Fruit fly (Drosophila melanogaster): Measurements from ENCODE around the gene CG9705.
A peak's percentile ranks its signal among the peaks of the same experiment; 100 is the strongest.

The CG9705 gene

dm6 chr3L:16806823-16807325 lies 27.0 kb downstream of the CG9705 start (continued):
- peak; percentile 5 for TF ChIP-seq lbe (GFP tag; optimal IDR thresholded peaks at IDR 0.05)
- peak; percentile 31 for TF ChIP-seq CG3407 (GFP tag; optimal IDR thresholded peaks at IDR 0.05)
- no peak for TF ChIP-seq Nf-YA (GFP tag; IDR thresholded peaks at IDR 0.05)
- TF ChIP-seq tio (GFP tag; optimal IDR thresholded peaks at IDR 0.05): peak; percentile 61
- TF ChIP-seq tin (GFP tag; optimal IDR thresholded peaks at IDR 0.05): peak; percentile 48
- TF ChIP-seq ewg (GFP tag; optimal IDR thresholded peaks at IDR 0.05): peak; percentile 31
- TF ChIP-seq CG8388 (GFP tag; optimal IDR thresholded peaks at IDR 0.05): peak; percentile 58
- TF ChIP-seq Adf1 (GFP tag; IDR thresholded peaks at IDR 0.05): no peak
- TF ChIP-seq CG4404 (GFP tag; IDR thresholded peaks at IDR 0.05): peak; percentile 29; the same call in 1 of the 2 replicates
- TF ChIP-seq CG30431 (GFP tag; optimal IDR thresholded peaks at IDR 0.05): peak; percentile 47
- TF ChIP-seq CG9932 (GFP tag; IDR thresholded peaks at IDR 0.05): peak; percentile 23
- TF ChIP-seq Rfx (GFP tag; IDR thresholded peaks at IDR 0.05): peak; percentile 64
- TF ChIP-seq Hmx (GFP tag; optimal IDR thresholded peaks at IDR 0.05): no peak
- TF ChIP-seq CG12071 (GFP tag; optimal IDR thresholded peaks at IDR 0.05): peak; percentile 23
- peak; percentile 37; the same call in 1 of the 3 replicates for TF ChIP-seq croc (GFP tag; conservative IDR thresholded peaks at IDR 0.05)
- no peak for TF ChIP-seq otp (GFP tag; IDR thresholded peaks at IDR 0.05)
- no peak for TF ChIP-seq CG5245 (GFP tag; optimal IDR thresholded peaks at IDR 0.05)
- TF ChIP-seq HmgZ (tag; optimal IDR thresholded peaks at IDR 0.05): peak; percentile 16
- TF ChIP-seq CG3163 (GFP tag; optimal IDR thresholded peaks at IDR 0.05): no peak
- TF ChIP-seq CG18476 (GFP tag; optimal IDR thresholded peaks at IDR 0.05): no peak
- TF ChIP-seq hth (optimal IDR thresholded peaks at IDR 0.05): no peak
- no peak for TF ChIP-seq tna (GFP tag; IDR thresholded peaks at IDR 0.05; ENCODE audit: partially characterized antibody)
- 0 out of 3 replicates have a peak, but pooled peaks have one; percentile 12 for TF ChIP-seq Mrtf (GFP tag; IDR thresholded peaks at IDR 0.05)
- TF ChIP-seq dysf (GFP tag; IDR thresholded peaks at IDR 0.05): peak; percentile 71
- peak; percentile 64 for TF ChIP-seq CG15601 (tag; optimal IDR thresholded peaks at IDR 0.05)
- TF ChIP-seq CG17912 (GFP tag; optimal IDR thresholded peaks at IDR 0.05): no peak
- no peak for TF ChIP-seq CG3726 (GFP tag; IDR thresholded peaks at IDR 0.05)
- no peak for TF ChIP-seq stwl (tag; optimal IDR thresholded peaks at IDR 0.05)
- TF ChIP-seq Hr39 (optimal IDR thresholded peaks at IDR 0.05): no peak
- peak; percentile 56 for TF ChIP-seq sens (GFP tag)
- no peak for TF ChIP-seq insv (GFP tag; optimal IDR thresholded peaks at IDR 0.05)
- peak; percentile 79 for TF ChIP-seq org-1 (GFP tag; optimal IDR thresholded peaks at IDR 0.05)
- TF ChIP-seq CG10959 (GFP tag; IDR thresholded peaks at IDR 0.05): peak; percentile 7; the same call in 1 of the 2 replicates
- peak; percentile 72 for TF ChIP-seq fd96Cb (tag; optimal IDR thresholded peaks at IDR 0.05)
- peak; percentile 63 for TF ChIP-seq CG6854 (GFP tag; optimal IDR thresholded peaks at IDR 0.05)
- peak; percentile 26 for TF ChIP-seq CG15514 (GFP tag; optimal IDR thresholded peaks at IDR 0.05)
- peak; percentile 67 for TF ChIP-seq CG6813 (GFP tag; optimal IDR thresholded peaks at IDR 0.05)
- no peak for TF ChIP-seq slp2 (GFP tag; optimal IDR thresholded peaks at IDR 0.05)
- TF ChIP-seq CG34376 (GFP tag; optimal IDR thresholded peaks at IDR 0.05): no peak
- TF ChIP-seq CG5180 (GFP tag; optimal IDR thresholded peaks at IDR 0.05): peak; percentile 46
- TF ChIP-seq Vsx1 (GFP tag; optimal IDR thresholded peaks at IDR 0.05): peak; percentile 42
- TF ChIP-seq Poxn (GFP tag; IDR thresholded peaks at IDR 0.05): no peak
- TF ChIP-seq Dref (GFP tag; IDR thresholded peaks at IDR 0.05): no peak
- no peak for TF ChIP-seq knrl (GFP tag; IDR thresholded peaks at IDR 0.05; ENCODE audit: partially characterized antibody)
- TF ChIP-seq zen (tag; optimal IDR thresholded peaks at IDR 0.05): no peak
- peak; percentile 30 for TF ChIP-seq Six4 (GFP tag; optimal IDR thresholded peaks at IDR 0.05)
- TF ChIP-seq B-H1 (GFP tag; IDR thresholded peaks at IDR 0.05): peak; percentile 33; the same call in 2 of the 3 replicates
- TF ChIP-seq ind (GFP tag; optimal IDR thresholded peaks at IDR 0.05): peak; percentile 30
- TF ChIP-seq CG31441 (GFP tag; IDR thresholded peaks at IDR 0.05): peak; percentile 85
- no peak for TF ChIP-seq aop (GFP tag; IDR thresholded peaks at IDR 0.05)
- peak; percentile 85 for TF ChIP-seq BtbVII (GFP tag; optimal IDR thresholded peaks at IDR 0.05)
- peak; percentile 40 for TF ChIP-seq esg (GFP tag; conservative IDR thresholded peaks at IDR 0.05)

Data from whole organism, embryonic.